Fruit fly (Drosophila melanogaster): ENCODE measurements around the gene CG5921.

Gene CG5921

dm6 chrX:6030593-6030992 lies 20.0 kb upstream of the CG5921 start:
- no peak for TF ChIP-seq EcR (GFP tag; optimal IDR thresholded peaks at IDR 0.05)
- no peak for TF ChIP-seq CG8478 (optimal IDR thresholded peaks at IDR 0.05)
- no peak for TF ChIP-seq pan (optimal IDR thresholded peaks at IDR 0.05)
- TF ChIP-seq usp (GFP tag; optimal IDR thresholded peaks at IDR 0.05): no peak
- no peak for TF ChIP-seq Dll (optimal IDR thresholded peaks at IDR 0.05)
- TF ChIP-seq psq (optimal IDR thresholded peaks at IDR 0.05): no peak

dm6 chrX:6031692-6032091 lies 18.9 kb upstream of the CG5921 start:
- no peak for TF ChIP-seq EcR (GFP tag; optimal IDR thresholded peaks at IDR 0.05)
- no peak for TF ChIP-seq pan (optimal IDR thresholded peaks at IDR 0.05)
- TF ChIP-seq Dll (optimal IDR thresholded peaks at IDR 0.05): no peak
- no peak for TF ChIP-seq psq (optimal IDR thresholded peaks at IDR 0.05)
- no peak for TF ChIP-seq CG8478 (optimal IDR thresholded peaks at IDR 0.05)
- no peak for TF ChIP-seq usp (GFP tag; optimal IDR thresholded peaks at IDR 0.05)

- TF ChIP-seq EcR (GFP tag; optimal IDR thresholded peaks at IDR 0.05) (no peak), psq (optimal IDR thresholded peaks at IDR 0.05) (no peak), pan (optimal IDR thresholded peaks at IDR 0.05) (no peak), Dll (optimal IDR thresholded peaks at IDR 0.05) (no peak), CG8478 (optimal IDR thresholded peaks at IDR 0.05) (no peak), usp (GFP tag; optimal IDR thresholded peaks at IDR 0.05) (no peak)
Measured at dm6 chrX:6032826-6033225, 17.8 kb upstream of the CG5921 start.

- TF ChIP-seq EcR (GFP tag; optimal IDR thresholded peaks at IDR 0.05) (no peak), psq (optimal IDR thresholded peaks at IDR 0.05) (no peak)
Measured at dm6 chrX:6034741-6035140, 15.9 kb upstream of the CG5921 start.

dm6 chrX:6035359-6035758 lies 15.3 kb upstream of the CG5921 start:
- no peak for TF ChIP-seq psq (optimal IDR thresholded peaks at IDR 0.05)
- no peak for TF ChIP-seq Dll (optimal IDR thresholded peaks at IDR 0.05)
- TF ChIP-seq pan (optimal IDR thresholded peaks at IDR 0.05): no peak
- no peak for TF ChIP-seq usp (GFP tag; optimal IDR thresholded peaks at IDR 0.05)

DNA sequence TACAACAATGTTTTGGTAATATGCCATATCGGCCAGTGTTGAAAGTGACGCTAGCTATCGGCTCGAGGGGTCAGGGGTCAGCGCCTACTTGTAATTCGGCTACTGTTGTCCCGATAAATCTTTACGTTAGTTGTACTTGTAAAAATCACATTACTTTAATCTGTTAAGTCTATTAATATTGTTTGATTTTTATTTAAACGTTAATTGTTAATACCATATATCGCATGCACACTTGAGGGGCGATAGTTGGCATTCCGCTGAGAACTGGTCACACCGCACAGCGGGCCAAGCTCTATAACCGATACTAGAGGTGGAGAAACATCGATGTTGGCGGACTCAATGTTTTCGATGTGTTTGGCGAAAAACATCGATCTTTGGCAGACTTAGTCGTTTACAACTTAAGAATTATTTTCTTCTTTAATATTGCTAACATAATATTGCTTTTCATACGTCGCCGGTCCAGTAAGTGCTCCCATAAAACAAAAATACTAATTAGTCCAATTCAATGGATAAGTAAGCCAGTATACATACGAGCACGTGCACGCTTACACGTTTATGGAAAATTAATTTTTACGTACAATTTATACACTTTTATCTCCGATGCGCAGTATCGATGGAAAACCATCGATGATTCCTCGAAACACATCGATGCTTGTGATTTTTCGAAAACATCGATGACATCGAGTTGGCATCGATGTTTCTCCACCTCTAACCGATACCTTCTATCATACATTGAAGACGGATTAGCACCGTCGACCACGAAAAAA lies 13.3 kb upstream of the CG5921 start, which contains the start of the genes rux and MCTS1:
Gene rux (minus strand): TSS at position 621 of the 767 bp plus-strand sequence.
Gene MCTS1 (plus strand): TSS at position 713 of the 767 bp plus-strand sequence.
- TF ChIP-seq psq (optimal IDR thresholded peaks at IDR 0.05): no peak
- no peak for TF ChIP-seq usp (GFP tag; optimal IDR thresholded peaks at IDR 0.05)
- TF ChIP-seq CG8478 (optimal IDR thresholded peaks at IDR 0.05): no peak
- no peak for TF ChIP-seq pan (optimal IDR thresholded peaks at IDR 0.05)
- no peak for TF ChIP-seq Dll (optimal IDR thresholded peaks at IDR 0.05)
- no peak for TF ChIP-seq EcR (GFP tag; optimal IDR thresholded peaks at IDR 0.05)

- TF ChIP-seq psq (optimal IDR thresholded peaks at IDR 0.05) (no peak), usp (GFP tag; optimal IDR thresholded peaks at IDR 0.05) (no peak), pan (optimal IDR thresholded peaks at IDR 0.05) (no peak), CG8478 (optimal IDR thresholded peaks at IDR 0.05) (no peak), EcR (GFP tag; optimal IDR thresholded peaks at IDR 0.05) (no peak), Dll (optimal IDR thresholded peaks at IDR 0.05) (no peak)
Measured at dm6 chrX:6039431-6040016, 11.1 kb upstream of the CG5921 start, which contains the start of gene CG5937. CG5937 (plus strand) TSS chrX:6040005.

DNA sequence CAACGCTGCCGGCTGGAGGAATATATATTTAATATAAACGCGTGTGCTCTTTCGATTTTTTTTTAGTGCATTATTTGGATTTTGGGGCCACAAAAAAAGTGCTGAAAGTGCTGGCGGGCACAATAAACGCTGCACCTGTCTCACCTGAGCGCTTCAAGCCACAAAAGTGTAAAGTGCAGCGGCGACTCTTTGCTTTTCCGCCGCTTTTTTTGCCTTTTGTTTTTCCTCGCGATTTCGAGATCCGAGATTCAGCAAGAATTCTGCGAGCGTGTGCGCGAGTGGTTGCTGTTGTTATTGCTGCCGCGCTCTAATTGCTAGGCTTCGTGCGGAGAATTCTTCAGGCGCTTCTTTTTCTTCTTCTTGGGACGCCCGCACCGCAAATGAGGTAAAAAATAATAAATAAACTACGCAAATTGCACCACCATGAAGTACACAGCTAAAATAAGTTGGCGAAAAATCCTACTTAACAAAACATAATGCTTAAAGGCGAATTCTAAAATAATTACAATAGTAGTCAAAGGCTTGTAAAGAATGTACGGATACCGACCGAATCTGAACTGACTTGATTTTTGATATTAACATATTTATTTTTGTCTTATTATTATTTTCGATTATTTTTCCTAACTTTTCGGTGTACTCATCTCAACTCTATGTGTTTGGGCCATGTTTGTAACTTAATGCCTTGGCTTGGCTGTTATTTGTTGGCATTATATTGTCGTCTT lies 468 bp downstream of the CG5921 start:
- TF ChIP-seq pan (optimal IDR thresholded peaks at IDR 0.05) (no peak), CG8478 (optimal IDR thresholded peaks at IDR 0.05) (no peak), EcR (GFP tag; optimal IDR thresholded peaks at IDR 0.05) (no peak), Dll (optimal IDR thresholded peaks at IDR 0.05) (no peak)

DNA sequence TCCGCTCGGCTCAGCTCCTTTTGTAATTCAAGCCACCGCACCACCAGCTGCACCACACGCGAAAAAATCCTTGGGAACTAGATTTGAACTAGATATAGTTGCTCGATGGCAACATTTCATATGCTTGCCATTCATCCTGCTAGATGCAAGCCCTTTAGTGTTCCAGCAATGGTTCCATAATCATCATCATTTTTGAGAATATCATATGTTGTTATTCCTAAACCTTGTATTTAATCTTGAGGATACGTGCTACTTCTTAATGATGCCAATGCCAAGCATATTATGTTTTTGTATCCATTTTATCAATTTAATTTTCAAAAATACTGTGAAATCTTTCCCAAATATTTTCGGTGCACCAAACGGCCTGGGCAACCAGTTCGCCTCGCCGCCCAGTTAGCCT lies 2.2 kb downstream of the CG5921 start:
- TF ChIP-seq EcR (GFP tag; optimal IDR thresholded peaks at IDR 0.05): no peak
- TF ChIP-seq Dll (optimal IDR thresholded peaks at IDR 0.05): no peak
- TF ChIP-seq pan (optimal IDR thresholded peaks at IDR 0.05): no peak
- no peak for TF ChIP-seq psq (optimal IDR thresholded peaks at IDR 0.05)
- TF ChIP-seq usp (GFP tag; optimal IDR thresholded peaks at IDR 0.05): no peak
- no peak for TF ChIP-seq CG8478 (optimal IDR thresholded peaks at IDR 0.05)

- TF ChIP-seq Dll (optimal IDR thresholded peaks at IDR 0.05) (no peak), pan (optimal IDR thresholded peaks at IDR 0.05) (no peak), usp (GFP tag; optimal IDR thresholded peaks at IDR 0.05) (no peak), psq (optimal IDR thresholded peaks at IDR 0.05) (no peak), EcR (GFP tag; optimal IDR thresholded peaks at IDR 0.05) (no peak), CG8478 (optimal IDR thresholded peaks at IDR 0.05) (no peak)
Measured at dm6 chrX:6054031-6054430, 3.4 kb downstream of the CG5921 start.

DNA sequence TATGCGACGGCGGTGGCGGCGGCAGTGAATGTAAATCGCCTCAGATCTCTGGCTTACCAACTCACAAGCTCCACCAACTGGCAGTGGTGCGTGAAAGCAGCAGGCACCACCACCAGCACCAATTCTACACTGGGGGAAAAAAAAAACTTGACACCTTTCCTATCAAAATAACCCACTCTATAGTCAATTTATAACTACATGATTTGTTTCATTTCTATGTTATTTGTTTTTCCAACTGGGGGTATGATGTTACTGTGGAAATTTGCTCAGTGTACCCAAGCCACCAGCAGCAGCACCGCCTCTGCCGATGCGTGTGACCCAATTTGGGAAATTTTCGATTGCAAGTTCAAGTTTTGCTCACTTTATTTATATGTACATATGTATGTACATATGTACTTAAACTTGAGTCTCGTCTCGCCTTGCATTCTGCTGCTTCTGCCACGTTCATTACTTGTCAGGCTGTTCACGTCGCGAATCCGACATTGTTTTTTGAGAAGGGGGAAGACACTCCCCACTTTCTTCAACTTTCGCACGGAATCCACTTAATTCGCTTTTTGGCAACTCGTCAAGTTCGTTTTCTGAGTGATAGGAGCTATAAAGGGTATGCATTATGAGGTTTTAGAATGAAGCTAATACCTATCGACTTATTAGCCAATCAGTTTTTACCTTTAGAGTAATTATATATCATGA lies 8.7 kb downstream of the CG5921 start:
- TF ChIP-seq EcR (GFP tag; optimal IDR thresholded peaks at IDR 0.05): no peak
- no peak for TF ChIP-seq Dll (optimal IDR thresholded peaks at IDR 0.05)

DNA sequence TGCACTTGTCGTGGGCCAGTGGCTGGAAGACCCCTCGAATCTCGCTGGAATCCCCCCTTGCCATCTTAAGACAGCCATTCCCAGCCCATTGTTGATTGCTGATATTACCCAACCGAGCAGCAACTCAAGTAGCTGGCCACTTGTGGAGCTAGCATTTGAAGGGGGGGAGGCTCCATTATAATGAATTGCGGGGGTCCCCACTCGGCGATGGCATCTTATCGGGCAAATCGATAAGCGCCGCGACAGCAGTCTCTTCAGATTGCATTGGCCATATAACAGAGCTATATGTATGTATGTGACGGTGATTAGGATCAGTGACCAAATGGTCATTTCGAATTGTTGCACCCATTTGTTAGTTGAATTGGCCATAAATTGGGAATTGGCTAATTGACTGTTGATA lies 11.5 kb downstream of the CG5921 start:
- no peak for TF ChIP-seq psq (optimal IDR thresholded peaks at IDR 0.05)
- TF ChIP-seq EcR (GFP tag; optimal IDR thresholded peaks at IDR 0.05): no peak
- no peak for TF ChIP-seq pan (optimal IDR thresholded peaks at IDR 0.05)
- no peak for TF ChIP-seq CG8478 (optimal IDR thresholded peaks at IDR 0.05)

All from whole organism.